Fruit fly (Drosophila melanogaster): Measurements from ENCODE around the gene Fbxl7.
A peak's percentile ranks its signal among the peaks of the same experiment; 100 is the strongest.

The Fbxl7 gene

DNA sequence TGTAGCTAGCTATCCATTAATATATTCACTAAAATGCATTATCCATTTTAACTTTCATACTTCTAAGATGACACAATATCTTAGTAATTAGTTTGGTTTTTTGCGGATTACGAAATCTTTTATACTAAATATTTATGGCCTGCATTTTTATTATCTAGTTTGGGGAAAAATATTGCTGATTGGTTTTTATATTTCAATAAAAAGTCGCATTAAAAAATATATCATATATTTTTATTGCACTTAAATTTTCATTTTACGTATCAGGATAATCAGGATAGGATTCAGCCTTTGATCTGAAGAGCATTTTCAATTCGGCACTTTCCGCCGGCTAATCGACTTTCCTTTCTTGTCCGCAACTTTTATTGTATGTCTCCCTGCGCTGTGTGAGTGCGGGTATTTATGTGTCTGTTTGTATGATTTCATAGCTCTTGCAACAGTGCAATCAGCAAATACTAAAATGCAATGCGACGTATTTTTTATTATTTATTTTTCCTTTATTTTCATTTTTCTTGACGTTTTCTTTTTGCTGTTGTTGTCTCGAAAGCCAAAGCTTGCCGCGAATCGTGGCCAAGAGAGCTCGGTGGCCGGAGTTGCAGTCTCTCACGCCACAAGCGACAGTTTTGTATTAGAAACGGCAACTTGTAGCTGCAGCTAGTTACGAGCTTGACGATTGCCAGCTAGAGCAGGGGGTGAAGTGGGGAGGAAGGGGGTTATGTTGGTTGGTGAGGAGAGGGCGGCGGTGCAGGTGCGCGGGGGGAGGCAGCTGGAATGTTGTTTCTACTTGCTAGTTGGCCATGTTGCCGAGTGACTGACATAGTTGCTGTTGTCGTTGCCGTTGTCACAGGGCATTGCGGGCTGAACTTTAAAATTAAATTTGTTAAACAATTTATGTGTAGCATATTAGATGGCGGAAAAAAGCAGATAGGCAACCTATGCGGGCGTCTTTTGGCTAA, 2.2 kb downstream of the Fbxl7 start (continued):
- TF ChIP-seq spab (GFP tag; optimal IDR thresholded peaks at IDR 0.05) = no peak
- TF ChIP-seq Ets96B (tag; optimal IDR thresholded peaks at IDR 0.05) = no peak
- no peak for TF ChIP-seq CG8319 (GFP tag; optimal IDR thresholded peaks at IDR 0.05)
- TF ChIP-seq OdsH (GFP tag; optimal IDR thresholded peaks at IDR 0.05) = peak; percentile 17
- peak in 1 of 2 experiments; percentile 60 for TF ChIP-seq salr (GFP tag; optimal IDR thresholded peaks at IDR 0.05)
- TF ChIP-seq lz (GFP tag; optimal IDR thresholded peaks at IDR 0.05) = no peak
- TF ChIP-seq CG6808 (GFP tag; optimal IDR thresholded peaks at IDR 0.05) = no peak
- no peak for TF ChIP-seq fd59A (GFP tag; optimal IDR thresholded peaks at IDR 0.05)
- TF ChIP-seq Lpt (GFP tag; optimal IDR thresholded peaks at IDR 0.05) = peak; percentile 0

DNA sequence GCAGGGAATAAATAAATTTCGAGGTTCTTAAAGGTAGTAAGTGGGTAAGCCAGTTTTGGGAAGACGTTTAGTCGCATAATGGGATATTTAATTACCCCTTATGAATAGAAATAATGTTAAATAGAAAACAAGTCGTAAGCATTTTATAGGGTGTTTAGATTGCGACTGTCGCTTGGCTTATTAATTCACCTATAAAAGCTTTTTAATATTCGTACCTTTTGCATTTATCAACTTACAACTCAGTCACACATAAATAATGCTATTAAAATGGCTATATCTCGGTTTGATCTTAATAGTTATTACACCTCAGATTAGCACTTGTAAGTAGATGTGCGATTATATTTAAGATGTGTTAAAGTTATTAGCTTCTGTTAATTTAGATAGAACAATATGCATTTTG, 4.6 kb downstream of the Fbxl7 start, which contains the start of gene CG34276:
Gene CG34276 (plus strand): TSS at position 301 of the 400 bp plus-strand sequence.
- TF ChIP-seq CG3919 (GFP tag; optimal IDR thresholded peaks at IDR 0.05) (no peak), CG15336 (GFP tag; IDR thresholded peaks at IDR 0.05) (no peak), Lpt (GFP tag; optimal IDR thresholded peaks at IDR 0.05) (no peak), CG6792 (GFP tag; optimal IDR thresholded peaks at IDR 0.05) (no peak), ss (GFP tag; optimal IDR thresholded peaks at IDR 0.05) (no peak), achi (GFP tag; optimal IDR thresholded peaks at IDR 0.05) (no peak), CG9139 (GFP tag; optimal IDR thresholded peaks at IDR 0.05) (no peak), fd85E (GFP tag; optimal IDR thresholded peaks at IDR 0.05) (no peak), CG11294 (GFP tag; IDR thresholded peaks at IDR 0.05) (no peak), CG16779 (tag; optimal IDR thresholded peaks at IDR 0.05) (no peak), CG6808 (GFP tag; optimal IDR thresholded peaks at IDR 0.05) (no peak), Sox15 (GFP tag; optimal IDR thresholded peaks at IDR 0.05) (no peak), CG1621 (tag; optimal IDR thresholded peaks at IDR 0.05) (no peak), acj6 (GFP tag; optimal IDR thresholded peaks at IDR 0.05) (no peak), CG31627 (GFP tag; optimal IDR thresholded peaks at IDR 0.05) (no peak), CG8632 (GFP tag; optimal IDR thresholded peaks at IDR 0.05) (no peak), dac (GFP tag; optimal IDR thresholded peaks at IDR 0.05) (no peak)

DNA sequence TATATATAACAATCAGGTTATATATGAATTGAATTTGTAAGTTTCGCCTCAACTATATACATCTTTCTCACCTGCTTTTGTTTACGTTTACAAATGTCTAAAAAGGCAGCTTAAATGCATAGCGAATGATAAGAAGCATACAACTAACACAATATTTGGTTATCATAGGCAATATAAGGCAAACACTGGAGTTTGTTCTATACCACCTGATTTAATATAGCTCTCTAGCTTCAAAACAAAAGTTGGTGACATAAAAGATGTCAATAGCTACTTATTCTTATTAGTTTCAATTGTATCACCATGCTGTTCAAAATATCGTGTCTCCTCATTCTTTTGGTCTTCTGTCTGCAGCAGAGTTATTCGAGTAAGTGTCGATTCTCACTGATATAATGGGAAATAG, 5.2 kb downstream of the Fbxl7 start:
- peak; percentile 44 for TF ChIP-seq fkh (GFP tag; optimal IDR thresholded peaks at IDR 0.05)
- TF ChIP-seq CG31627 (GFP tag; optimal IDR thresholded peaks at IDR 0.05) = no peak

DNA sequence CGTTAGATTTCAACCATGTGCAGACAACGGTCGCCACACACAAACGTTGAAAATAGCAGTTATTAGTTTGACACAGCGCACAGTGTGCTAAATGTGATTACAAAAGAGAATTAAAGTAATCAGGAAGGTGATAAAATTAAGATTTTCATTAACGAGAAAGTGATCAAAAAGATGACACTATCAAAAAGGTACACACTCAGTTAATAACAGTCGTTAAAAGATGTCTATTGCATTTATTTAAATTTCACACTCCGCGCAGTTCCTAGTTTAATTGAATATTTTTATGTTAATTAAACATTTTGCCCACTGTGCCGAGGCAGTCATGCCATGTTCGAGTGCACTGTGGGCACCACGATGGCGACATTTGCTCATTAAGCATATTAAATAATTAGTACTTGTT, 6.5 kb downstream of the Fbxl7 start:
- TF ChIP-seq Ets96B (tag; optimal IDR thresholded peaks at IDR 0.05) = no peak
- peak; percentile 89 for TF ChIP-seq CG8119 (GFP tag; IDR thresholded peaks at IDR 0.05)
- TF ChIP-seq Ets21C (GFP tag; optimal IDR thresholded peaks at IDR 0.05) = no peak
- no peak for TF ChIP-seq CG11762 (GFP tag; optimal IDR thresholded peaks at IDR 0.05; ENCODE audit: insufficient read depth)
- peak; percentile 51 for TF ChIP-seq OdsH (GFP tag; optimal IDR thresholded peaks at IDR 0.05)
- peak; percentile 39; the same call in 1 of the 2 replicates for TF ChIP-seq CG11294 (GFP tag; IDR thresholded peaks at IDR 0.05)
- peak; percentile 31 for TF ChIP-seq CG3919 (GFP tag; optimal IDR thresholded peaks at IDR 0.05)
- peak; percentile 76 for TF ChIP-seq eg (GFP tag; IDR thresholded peaks at IDR 0.05)
- TF ChIP-seq CG31627 (GFP tag; optimal IDR thresholded peaks at IDR 0.05) = no peak
- TF ChIP-seq CG3032 (tag; optimal IDR thresholded peaks at IDR 0.05) = no peak
- TF ChIP-seq pdm3 (GFP tag; optimal IDR thresholded peaks at IDR 0.05) = peak; percentile 51
- peak; percentile 84 for TF ChIP-seq Hr4 (GFP tag; optimal IDR thresholded peaks at IDR 0.05)
- peak; percentile 42 for TF ChIP-seq acj6 (GFP tag; optimal IDR thresholded peaks at IDR 0.05)
- TF ChIP-seq dac (GFP tag; optimal IDR thresholded peaks at IDR 0.05) = peak; percentile 64
- no peak for TF ChIP-seq CG6808 (GFP tag; optimal IDR thresholded peaks at IDR 0.05)
- TF ChIP-seq Lpt (GFP tag; optimal IDR thresholded peaks at IDR 0.05) = peak; percentile 51
- peak; percentile 50; the same call in 1 of the 2 replicates for TF ChIP-seq Gug (GFP tag; IDR thresholded peaks at IDR 0.05)
- no peak for TF ChIP-seq CG34406 (GFP tag; optimal IDR thresholded peaks at IDR 0.05)
- TF ChIP-seq Sox102F (GFP tag; optimal IDR thresholded peaks at IDR 0.05) = no peak
- peak; percentile 85 for TF ChIP-seq CG15336 (GFP tag; IDR thresholded peaks at IDR 0.05)
- TF ChIP-seq Eip78C (GFP tag) = peak; percentile 84
- peak in 1 of 2 experiments; percentile 61 for TF ChIP-seq salr (GFP tag; optimal IDR thresholded peaks at IDR 0.05)
- peak; percentile 85 for TF ChIP-seq CG6276 (GFP tag; optimal IDR thresholded peaks at IDR 0.05)
- no peak for TF ChIP-seq CG8319 (GFP tag; optimal IDR thresholded peaks at IDR 0.05)
- no peak for TF ChIP-seq Sox14 (GFP tag; optimal IDR thresholded peaks at IDR 0.05)
- peak; percentile 88 for TF ChIP-seq CG32006 (GFP tag; optimal IDR thresholded peaks at IDR 0.05)
- TF ChIP-seq Smox (GFP tag; optimal IDR thresholded peaks at IDR 0.05) = no peak
- peak; percentile 58; the same call in 1 of the 3 replicates for TF ChIP-seq CG6163 (GFP tag; IDR thresholded peaks at IDR 0.05)
- TF ChIP-seq Hr38 (GFP tag; optimal IDR thresholded peaks at IDR 0.05) = no peak
- no peak for TF ChIP-seq CG6792 (GFP tag; optimal IDR thresholded peaks at IDR 0.05)
